Worm (Caenorhabditis elegans) whole organism, mixed stage, embryonic: ENCODE measurements around the gene ech-6.

Experiments
- M03D4.4 ChIP-seq: sonication (generic microtip); optimal IDR thresholded peaks from 2 replicates; lab custom pipeline; 2017; ENCODE audit warnings: mild to moderate bottlenecking, missing genetic modification characterization, missing compliant biosample characterization
- bed-3 ChIP-seq: fragments of 200-800 bp; sonication (Bioruptor generic); optimal IDR thresholded peaks from 3 replicates; lab custom pipeline; 2018; ENCODE audit warnings: mild to moderate bottlenecking, missing genetic modification characterization, moderate library complexity, missing compliant biosample characterization
- blmp-1 ChIP-seq: fragments of 150-350 bp; optimal IDR thresholded peaks from 2 replicates; lab custom pipeline; 2014; ENCODE audit warnings: missing biosample characterization, missing genetic modification characterization
- ceh-39 ChIP-seq: fragments of 150-350 bp; optimal IDR thresholded peaks from 2 replicates; lab custom pipeline; 2014; ENCODE audit warnings: missing biosample characterization, missing genetic modification characterization
- ceh-43 ChIP-seq: fragments of 200-800 bp; sonication (Bioruptor generic); optimal IDR thresholded peaks from 2 replicates; lab custom pipeline; 2018; ENCODE audit warnings: mild to moderate bottlenecking, missing genetic modification characterization, moderate library complexity, missing compliant biosample characterization
- ceh-83 ChIP-seq: fragments of 200-800 bp; sonication (Bioruptor generic); optimal IDR thresholded peaks from 2 replicates; lab custom pipeline; 2018; ENCODE audit warnings: mild to moderate bottlenecking, missing genetic modification characterization, missing compliant biosample characterization
- ces-1 ChIP-seq: fragments of 150-350 bp; optimal IDR thresholded peaks from 2 replicates; lab custom pipeline; 2014; ENCODE audit warnings: missing biosample characterization, missing genetic modification reagents, missing genetic modification characterization
- cnd-1 ChIP-seq: fragments of 200-800 bp; sonication (Bioruptor generic); optimal IDR thresholded peaks from 2 replicates; lab custom pipeline; 2018; ENCODE audit warnings: mild to moderate bottlenecking, missing genetic modification characterization, missing compliant biosample characterization
- drap-1 ChIP-seq: fragments of 200-800 bp; sonication (Bioruptor generic); optimal IDR thresholded peaks from 3 replicates; lab custom pipeline; 2018; ENCODE audit warnings: mild to moderate bottlenecking, missing genetic modification characterization, missing compliant biosample characterization
- elt-1 ChIP-seq: sonication (generic microtip); optimal IDR thresholded peaks from 2 replicates; lab custom pipeline; 2017; ENCODE audit warnings: missing genetic modification characterization, mild to moderate bottlenecking, missing compliant biosample characterization, antibody characterized with exemption, moderate library complexity, borderline replicate concordance; ENCODE audit not compliant: insufficient read depth
- elt-3 ChIP-seq: fragments of 150-350 bp; optimal IDR thresholded peaks from 2 replicates; lab custom pipeline; 2014; ENCODE audit warnings: missing biosample characterization, missing genetic modification characterization
- flh-1 ChIP-seq: fragments of 200-800 bp; sonication (Bioruptor generic); optimal IDR thresholded peaks from 2 replicates; lab custom pipeline; 2018; ENCODE audit warnings: mild to moderate bottlenecking, missing genetic modification characterization, moderate library complexity, missing compliant biosample characterization
- ham-2 ChIP-seq: fragments of 200-800 bp; sonication (Bioruptor generic); optimal IDR thresholded peaks from 2 replicates; lab custom pipeline; 2018; ENCODE audit warnings: mild to moderate bottlenecking, missing genetic modification characterization, missing compliant biosample characterization
- hlh-1 ChIP-seq: fragments of 150-350 bp; optimal IDR thresholded peaks from 2 replicates; lab custom pipeline; 2014; ENCODE audit warnings: missing biosample characterization, missing genetic modification reagents, missing genetic modification characterization
- lin-13 ChIP-seq: fragments of 150-350 bp; optimal IDR thresholded peaks from 2 replicates; lab custom pipeline; 2014; ENCODE audit warnings: missing biosample characterization, missing genetic modification characterization
- lin-32 ChIP-seq: fragments of 200-800 bp; sonication (Bioruptor generic); optimal IDR thresholded peaks from 2 replicates; lab custom pipeline; 2018; ENCODE audit warnings: mild to moderate bottlenecking, missing genetic modification characterization, missing compliant biosample characterization
- lsy-2 ChIP-seq: fragments of 150-350 bp; optimal IDR thresholded peaks from 2 replicates; lab custom pipeline; 2014; ENCODE audit warnings: missing biosample characterization, missing genetic modification characterization
- mab-5 ChIP-seq: fragments of 150-350 bp; optimal IDR thresholded peaks from 2 replicates; lab custom pipeline; 2014; ENCODE audit warnings: missing biosample characterization, missing genetic modification characterization
- mep-1 ChIP-seq: fragments of 150-350 bp; optimal IDR thresholded peaks from 2 replicates; lab custom pipeline; 2017; ENCODE audit warnings: missing biosample characterization, missing genetic modification reagents, missing genetic modification characterization, inconsistent platforms
- mls-2 ChIP-seq: sonication (generic microtip); optimal IDR thresholded peaks from 2 replicates; lab custom pipeline; 2016; ENCODE audit warnings: mild to moderate bottlenecking, missing genetic modification characterization, moderate library complexity, missing compliant biosample characterization
- nhr-12 ChIP-seq: fragments of 150-350 bp; optimal IDR thresholded peaks from 2 replicates; lab custom pipeline; 2014; ENCODE audit warnings: missing biosample characterization, missing genetic modification characterization
- nhr-2 ChIP-seq: fragments of 150-350 bp; optimal IDR thresholded peaks from 2 replicates; lab custom pipeline; 2014; ENCODE audit warnings: missing biosample characterization, missing genetic modification characterization
- nhr-237 ChIP-seq: fragments of 150-350 bp; optimal IDR thresholded peaks from 2 replicates; lab custom pipeline; 2014; ENCODE audit warnings: missing biosample characterization, missing genetic modification characterization
- nhr-76 ChIP-seq: sonication (generic microtip); optimal IDR thresholded peaks from 2 replicates; lab custom pipeline; 2017; ENCODE audit warnings: missing biosample characterization, missing genetic modification characterization
- pha-4 ChIP-seq: fragments of 150-350 bp; optimal IDR thresholded peaks from 2 replicates; lab custom pipeline; 2018; ENCODE audit warnings: missing biosample characterization, missing genetic modification reagents, missing genetic modification characterization
- sem-2 ChIP-seq: fragments of 200-800 bp; sonication (Bioruptor generic); optimal IDR thresholded peaks from 2 replicates; lab custom pipeline; 2018; ENCODE audit warnings: mild to moderate bottlenecking, missing genetic modification characterization, missing compliant biosample characterization
- snpc-4 ChIP-seq: fragments of 150-350 bp; optimal IDR thresholded peaks from 2 replicates; lab custom pipeline; 2014; ENCODE audit warnings: missing biosample characterization, missing genetic modification characterization
- sptf-1 ChIP-seq: sonication (generic microtip); optimal IDR thresholded peaks from 2 replicates; lab custom pipeline; 2017; ENCODE audit warnings: mild to moderate bottlenecking, missing genetic modification characterization, moderate library complexity, missing compliant biosample characterization
- tbx-8 ChIP-seq: fragments of 200-800 bp; sonication (Bioruptor generic); optimal IDR thresholded peaks from 2 replicates; lab custom pipeline; 2018; ENCODE audit warnings: mild to moderate bottlenecking, missing genetic modification characterization, moderate library complexity, missing compliant biosample characterization
- unc-120 ChIP-seq: sonication (generic microtip); optimal IDR thresholded peaks from 2 replicates; lab custom pipeline; 2017; ENCODE audit warnings: missing genetic modification characterization, missing compliant biosample characterization; ENCODE audit not compliant: poor library complexity, severe bottlenecking
- unc-39 ChIP-seq: fragments of 150-350 bp; optimal IDR thresholded peaks from 2 replicates; lab custom pipeline; 2014; ENCODE audit warnings: missing biosample characterization, missing genetic modification characterization
- unc-62 ChIP-seq: fragments of 150-350 bp; optimal IDR thresholded peaks from 2 replicates; lab custom pipeline; 2014; ENCODE audit warnings: missing biosample characterization, missing genetic modification reagents, missing genetic modification characterization
- zip-8 ChIP-seq: fragments of 150-350 bp; optimal IDR thresholded peaks from 2 replicates; lab custom pipeline; 2014; ENCODE audit warnings: missing biosample characterization, missing genetic modification characterization
- ztf-11 ChIP-seq: fragments of 150-350 bp; optimal IDR thresholded peaks from 2 replicates; lab custom pipeline; 2014; ENCODE audit warnings: missing biosample characterization, missing genetic modification characterization

The ech-6 gene

DNA sequence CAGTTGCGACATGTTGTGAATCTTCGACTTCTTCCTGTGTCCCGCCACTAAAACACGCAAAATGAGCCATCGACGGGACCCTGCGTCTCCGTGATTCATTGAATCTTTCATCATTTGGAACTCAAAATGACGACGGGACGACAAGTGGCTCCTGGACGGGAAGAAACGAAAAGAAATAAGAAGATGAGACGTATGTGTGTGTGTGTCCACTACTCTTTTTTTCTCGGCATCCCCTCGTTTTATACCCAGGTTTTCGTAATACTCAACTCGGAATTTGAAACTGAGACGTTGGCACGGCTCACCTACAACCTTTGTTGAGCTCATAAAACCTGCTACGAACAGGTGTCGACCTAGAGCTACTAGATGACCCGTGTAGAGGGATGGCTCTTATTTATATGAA lies 8.2 kb downstream of the ech-6 start:
- TF ChIP-seq ceh-43 (GFP tag; lab: Kevin White, UChicago), result no peak
- TF ChIP-seq sem-2 (GFP tag; lab: Kevin White, UChicago), result no peak
- no peak for TF ChIP-seq nhr-76 (tag; lab: Kevin White, UChicago)
- no peak for TF ChIP-seq nhr-2 (tag; lab: Kevin White, UChicago)
- peak; percentile 51 for TF ChIP-seq hlh-1 (tag; lab: Kevin White, UChicago)
- TF ChIP-seq unc-120 (tag; lab: Kevin White, UChicago), result peak; percentile 67
- TF ChIP-seq elt-3 (tag; lab: Kevin White, UChicago), result no peak
- no peak for TF ChIP-seq lsy-2 (tag; lab: Kevin White, UChicago)
- no peak for TF ChIP-seq zip-8 (tag; lab: Kevin White, UChicago)
- no peak for TF ChIP-seq lin-32 (GFP tag; lab: Kevin White, UChicago)
- TF ChIP-seq pha-4 (tag; lab: Kevin White, UChicago), result no peak
- TF ChIP-seq flh-1, result no peak
- no peak for TF ChIP-seq ceh-39 (tag; lab: Kevin White, UChicago)
- no peak for TF ChIP-seq nhr-237 (tag; lab: Kevin White, UChicago)
- TF ChIP-seq M03D4.4, result no peak
- peak; percentile 68 for TF ChIP-seq unc-62 (GFP tag; lab: Kevin White, UChicago)
- TF ChIP-seq tbx-8 (GFP tag; lab: Kevin White, UChicago), result no peak
- TF ChIP-seq blmp-1 (tag; lab: Kevin White, UChicago), result no peak
- no peak for TF ChIP-seq ztf-11 (tag; lab: Kevin White, UChicago)
- TF ChIP-seq unc-39, result no peak
- TF ChIP-seq cnd-1, result no peak
- no peak for TF ChIP-seq ceh-83
- TF ChIP-seq ces-1 (GFP tag; lab: Kevin White, UChicago), result no peak
- TF ChIP-seq mep-1, result no peak
- no peak for TF ChIP-seq mls-2
- TF ChIP-seq lin-13 (tag; lab: Kevin White, UChicago), result no peak
- no peak for TF ChIP-seq sptf-1

DNA sequence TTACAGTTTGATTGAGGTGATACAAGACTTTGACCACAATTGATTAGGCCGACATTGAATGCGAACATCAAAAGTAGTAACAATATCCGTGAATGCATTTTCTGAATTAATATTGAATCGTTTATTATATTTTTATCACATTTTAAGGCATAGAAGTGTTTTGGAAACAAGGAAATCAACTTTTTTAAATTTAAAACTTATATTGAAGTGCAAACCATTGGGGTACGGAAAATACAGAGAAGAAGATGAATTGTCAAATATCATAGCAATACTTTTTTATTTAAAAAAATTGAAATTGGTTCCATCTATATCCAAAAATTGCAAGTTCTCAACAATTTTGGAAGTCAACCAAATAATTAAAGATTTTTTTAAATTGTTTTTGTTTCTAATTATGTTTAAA lies 9.4 kb downstream of the ech-6 start, which contains the start of gene T05G5.1:
Gene T05G5.1, minus strand, starts transcription at position 101 of the 400 bp plus-strand sequence.
- TF ChIP-seq hlh-1 (tag; lab: Kevin White, UChicago), result no peak
- no peak for TF ChIP-seq sem-2 (GFP tag; lab: Kevin White, UChicago)
- TF ChIP-seq mep-1, result no peak
- no peak for TF ChIP-seq nhr-237 (tag; lab: Kevin White, UChicago)
- no peak for TF ChIP-seq unc-120 (tag; lab: Kevin White, UChicago)
- TF ChIP-seq elt-3 (tag; lab: Kevin White, UChicago), result no peak
- no peak for TF ChIP-seq blmp-1 (tag; lab: Kevin White, UChicago)
- TF ChIP-seq elt-1, result no peak
- no peak for TF ChIP-seq M03D4.4
- TF ChIP-seq cnd-1, result no peak
- no peak for TF ChIP-seq ces-1 (GFP tag; lab: Kevin White, UChicago)

DNA sequence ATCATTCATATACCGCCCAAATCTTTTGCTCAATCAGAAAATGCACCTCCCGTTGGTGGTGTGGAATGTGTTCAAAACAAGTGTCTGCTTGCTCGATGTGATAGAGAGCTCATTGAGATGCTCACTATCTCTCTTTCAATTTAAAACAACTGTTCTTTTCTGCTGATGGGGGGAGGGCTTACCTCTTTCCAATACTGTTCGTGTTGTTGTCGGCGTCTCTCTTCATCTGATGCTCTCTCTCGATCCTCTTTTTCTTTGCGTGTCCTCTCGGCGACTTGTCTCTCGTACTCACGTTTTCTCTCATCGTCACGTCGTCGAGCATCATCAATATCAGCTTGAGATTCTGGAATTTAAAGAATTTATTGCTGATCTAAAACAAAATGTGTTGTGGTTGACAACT lies 10.7 kb downstream of the ech-6 start:
- TF ChIP-seq nhr-12 (tag; lab: Kevin White, UChicago) (no peak), flh-1 (no peak), drap-1 (GFP tag; lab: Kevin White, UChicago) (no peak), unc-39 (no peak), unc-62 (GFP tag; lab: Kevin White, UChicago) (peak; percentile 69), elt-1 (no peak), ceh-39 (tag; lab: Kevin White, UChicago) (no peak), ces-1 (GFP tag; lab: Kevin White, UChicago) (no peak), mls-2 (no peak), unc-120 (tag; lab: Kevin White, UChicago) (peak; percentile 27), hlh-1 (tag; lab: Kevin White, UChicago) (peak; percentile 95), blmp-1 (tag; lab: Kevin White, UChicago) (no peak), lin-32 (GFP tag; lab: Kevin White, UChicago) (no peak)

DNA sequence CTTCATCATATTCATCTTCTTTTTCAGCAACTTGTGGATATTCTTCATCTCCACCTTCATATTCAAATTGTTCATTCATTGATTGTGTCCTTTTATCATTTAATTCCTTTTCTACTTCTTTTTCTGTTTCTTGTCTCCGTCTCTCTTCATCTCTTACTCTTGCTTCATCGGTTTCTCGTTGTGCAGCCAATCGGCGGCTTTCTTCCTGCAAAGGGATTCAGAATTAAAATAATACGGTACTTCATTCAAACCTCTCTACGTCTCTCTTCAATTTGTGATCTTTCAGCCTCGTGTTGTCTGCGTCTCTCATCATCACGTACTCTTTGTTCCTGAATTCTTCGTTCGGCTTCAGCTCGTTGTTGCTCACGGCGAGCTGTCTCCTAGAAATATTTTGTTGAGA lies 12.0 kb downstream of the ech-6 start:
- no peak for TF ChIP-seq blmp-1 (tag; lab: Kevin White, UChicago)
- TF ChIP-seq lsy-2 (tag; lab: Kevin White, UChicago), result peak; percentile 41
- TF ChIP-seq, all 35 proteins: peak for 1

DNA sequence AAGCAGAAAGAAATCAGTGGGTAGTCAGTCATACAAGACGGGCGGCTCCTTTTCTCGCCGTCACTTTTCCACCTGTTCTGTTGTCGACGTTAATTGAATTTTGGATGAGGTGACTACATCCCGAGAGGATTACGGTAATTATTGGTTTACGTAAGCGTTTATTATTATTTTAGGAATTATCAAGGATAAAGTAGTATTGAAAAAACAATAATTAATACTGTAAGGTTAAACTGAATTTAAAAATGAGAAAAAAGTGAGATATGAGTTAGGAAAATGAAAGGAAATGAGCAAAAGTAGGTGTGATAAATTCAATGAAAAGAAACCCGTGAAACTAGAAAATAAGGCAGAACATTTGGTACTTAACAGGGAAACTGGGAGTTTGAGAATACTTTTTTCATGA lies 13.7 kb downstream of the ech-6 start, which contains the start of gene hlh-4:
Gene hlh-4, minus strand, starts transcription at position 101 of the 400 bp plus-strand sequence.
- TF ChIP-seq M03D4.4 (no peak), nhr-76 (tag; lab: Kevin White, UChicago) (no peak), mab-5 (tag; lab: Kevin White, UChicago) (no peak), unc-39 (no peak), ceh-39 (tag; lab: Kevin White, UChicago) (no peak), sptf-1 (no peak), elt-3 (tag; lab: Kevin White, UChicago) (no peak), unc-62 (GFP tag; lab: Kevin White, UChicago) (no peak), cnd-1 (no peak), nhr-2 (tag; lab: Kevin White, UChicago) (no peak), tbx-8 (GFP tag; lab: Kevin White, UChicago) (no peak), mls-2 (no peak), lsy-2 (tag; lab: Kevin White, UChicago) (no peak), sem-2 (GFP tag; lab: Kevin White, UChicago) (no peak), nhr-12 (tag; lab: Kevin White, UChicago) (no peak), ham-2 (no peak), bed-3 (GFP tag; lab: Kevin White, UChicago) (no peak), elt-1 (no peak), snpc-4 (tag; lab: Kevin White, UChicago) (no peak), ces-1 (GFP tag; lab: Kevin White, UChicago) (no peak)
